In genomic region chrIII:13672654-13673330, ce11 we compare ENCODE assay signal across 2 worm cellular contexts.
TF ChIP-seq lines count a peak whose summit lies in the region.

aqp-11 (plus strand) TSS chrIII:13673280.

TF ChIP-seq in whole organism, L1 larva, 84 proteins besides CTCF, POLR2A, EP300 and RAD21 (continued from another document):
- no peak for TF ChIP-seq aly-2 (tag; optimal IDR thresholded peaks at IDR 0.05; lab: Kevin White, UChicago)
- peak; percentile 5 for TF ChIP-seq mep-1 (tag; optimal IDR thresholded peaks at IDR 0.05; lab: Kevin White, UChicago)

TF ChIP-seq in whole organism, L3 larva, 47 proteins besides CTCF, POLR2A, EP300 and RAD21 (continued from another document):
- TF ChIP-seq fkh-10 (GFP tag; optimal IDR thresholded peaks at IDR 0.05; lab: Kevin White, UChicago) (no peak), elt-2 (tag; optimal IDR thresholded peaks at IDR 0.05; lab: Kevin White, UChicago) (peak; percentile 71), ceh-82 (tag; optimal IDR thresholded peaks at IDR 0.05; lab: Kevin White, UChicago) (no peak), nhr-11 (tag; optimal IDR thresholded peaks at IDR 0.05; lab: Kevin White, UChicago) (no peak), ama-1 (optimal IDR thresholded peaks at IDR 0.05; lab: Kevin White, UChicago) (no peak), nhr-237 (tag; optimal IDR thresholded peaks at IDR 0.05; lab: Kevin White, UChicago) (no peak), lin-15B (tag; optimal IDR thresholded peaks at IDR 0.05; lab: Kevin White, UChicago) (no peak), fos-1 (tag; optimal IDR thresholded peaks at IDR 0.05; lab: Kevin White, UChicago) (no peak), ceh-16 (tag; optimal IDR thresholded peaks at IDR 0.05; lab: Kevin White, UChicago) (no peak), elt-1 (tag; optimal IDR thresholded peaks at IDR 0.05; lab: Kevin White, UChicago) (no peak), mdl-1 (tag; optimal IDR thresholded peaks at IDR 0.05; lab: Kevin White, UChicago) (no peak), sea-2 (GFP tag; optimal IDR thresholded peaks at IDR 0.05; lab: Kevin White, UChicago) (no peak), nhr-23 (tag; optimal IDR thresholded peaks at IDR 0.05; lab: Kevin White, UChicago) (no peak), nhr-77 (tag; optimal IDR thresholded peaks at IDR 0.05; lab: Kevin White, UChicago) (no peak)
TF ChIP-seq in whole organism, L3 larva: peak in this region for 4.
